Fruit fly (Drosophila melanogaster): ENCODE measurements around the gene Sgt1.

The Sgt1 gene

dm6 chr3R:8347279-8347678 is 42.2 kb upstream of the Sgt1 start, which contains the start of gene CG7352:
Gene CG7352 (plus strand): TSS chr3R:8347579.
- TF ChIP-seq Hr83 (GFP tag; optimal IDR thresholded peaks at IDR 0.05; ENCODE audit: poor library complexity, severe bottlenecking): no peak
- no peak for TF ChIP-seq br (GFP tag; optimal IDR thresholded peaks at IDR 0.05)
- no peak for TF ChIP-seq Hnf4 (GFP tag; optimal IDR thresholded peaks at IDR 0.05)

- TF ChIP-seq Myc (optimal IDR thresholded peaks at IDR 0.05): no peak
- TF ChIP-seq Mio (GFP tag; optimal IDR thresholded peaks at IDR 0.05): no peak
- TF ChIP-seq ey (GFP tag; optimal IDR thresholded peaks at IDR 0.05): no peak
- TF ChIP-seq N (GFP tag; optimal IDR thresholded peaks at IDR 0.05): no peak
- TF ChIP-seq Dfd (GFP tag; optimal IDR thresholded peaks at IDR 0.05): no peak
- no peak for TF ChIP-seq GATAd (GFP tag; optimal IDR thresholded peaks at IDR 0.05)
- TF ChIP-seq CG9705 (GFP tag; optimal IDR thresholded peaks at IDR 0.05): no peak
- TF ChIP-seq h (GFP tag; optimal IDR thresholded peaks at IDR 0.05): no peak
- TF ChIP-seq fru (GFP tag; optimal IDR thresholded peaks at IDR 0.05): no peak
- TF ChIP-seq sage (GFP tag; optimal IDR thresholded peaks at IDR 0.05): no peak
- no peak for TF ChIP-seq lola (GFP tag; optimal IDR thresholded peaks at IDR 0.05)
These were observed 39.1 kb upstream of the Sgt1 start, which contains the start of gene DppIII for dm6 chr3R:8344174-8344573. Gene DppIII (plus strand): TSS chr3R:8344400.

dm6 chr3R:8343251-8343744 is 38.2 kb upstream of the Sgt1 start, which contains the start of the genes PNKP and COX7AL:
Gene PNKP (minus strand): TSS chr3R:8343516.
Gene COX7AL (plus strand): TSS chr3R:8343669.
- TF ChIP-seq rgr (GFP tag; optimal IDR thresholded peaks at IDR 0.05) (peak; percentile 59), Mio (GFP tag; optimal IDR thresholded peaks at IDR 0.05) (no peak)

dm6 chr3R:8340675-8341275 is 35.7 kb upstream of the Sgt1 start, which contains the start of the genes COX7A and Arl2:
Gene COX7A (minus strand): TSS chr3R:8341043.
Gene Arl2 (plus strand): TSS chr3R:8341100.
- TF ChIP-seq CG32264 (GFP tag; optimal IDR thresholded peaks at IDR 0.05) (no peak), GATAd (GFP tag; optimal IDR thresholded peaks at IDR 0.05) (no peak), rgr (GFP tag; optimal IDR thresholded peaks at IDR 0.05) (peak; percentile 26), Mio (GFP tag; optimal IDR thresholded peaks at IDR 0.05) (no peak), Dfd (GFP tag; optimal IDR thresholded peaks at IDR 0.05) (no peak), ey (GFP tag; optimal IDR thresholded peaks at IDR 0.05) (no peak), Hr83 (GFP tag; optimal IDR thresholded peaks at IDR 0.05; ENCODE audit: poor library complexity, severe bottlenecking) (peak; percentile 29), CG9705 (GFP tag; optimal IDR thresholded peaks at IDR 0.05) (peak; percentile 26), Rel (GFP tag; optimal IDR thresholded peaks at IDR 0.05) (no peak), Rel (tag; optimal IDR thresholded peaks at IDR 0.05) (peak; percentile 7), tai (GFP tag; optimal IDR thresholded peaks at IDR 0.05) (no peak)

- TF ChIP-seq Abd-B (GFP tag; optimal IDR thresholded peaks at IDR 0.05): no peak
- no peak for TF ChIP-seq brk (GFP tag; optimal IDR thresholded peaks at IDR 0.05)
- no peak for TF ChIP-seq Hr83 (GFP tag; optimal IDR thresholded peaks at IDR 0.05; ENCODE audit: poor library complexity, severe bottlenecking)
- TF ChIP-seq ey (GFP tag; optimal IDR thresholded peaks at IDR 0.05): no peak
- TF ChIP-seq tai (GFP tag; optimal IDR thresholded peaks at IDR 0.05): no peak
- no peak for TF ChIP-seq sage (GFP tag; optimal IDR thresholded peaks at IDR 0.05)
- no peak for TF ChIP-seq fru (GFP tag; optimal IDR thresholded peaks at IDR 0.05)
- no peak for TF ChIP-seq CrebA (GFP tag; optimal IDR thresholded peaks at IDR 0.05; ENCODE audit: borderline replicate concordance)
- TF ChIP-seq pan (optimal IDR thresholded peaks at IDR 0.05): no peak
- no peak for TF ChIP-seq lola (GFP tag; optimal IDR thresholded peaks at IDR 0.05)
- no peak for TF ChIP-seq rgr (GFP tag; optimal IDR thresholded peaks at IDR 0.05)
- TF ChIP-seq Sp1 (GFP tag; optimal IDR thresholded peaks at IDR 0.05): no peak
- TF ChIP-seq Mio (GFP tag; optimal IDR thresholded peaks at IDR 0.05): no peak
These were observed 31.0 kb upstream of the Sgt1 start for dm6 chr3R:8336012-8336567.

- no peak for TF ChIP-seq pan (optimal IDR thresholded peaks at IDR 0.05)
- TF ChIP-seq br (GFP tag; optimal IDR thresholded peaks at IDR 0.05): no peak
- no peak for TF ChIP-seq dsf (GFP tag; optimal IDR thresholded peaks at IDR 0.05; ENCODE audit: borderline replicate concordance)
- TF ChIP-seq psq (GFP tag; optimal IDR thresholded peaks at IDR 0.05): no peak
- TF ChIP-seq Hr83 (GFP tag; optimal IDR thresholded peaks at IDR 0.05; ENCODE audit: poor library complexity, severe bottlenecking): no peak
- TF ChIP-seq jim (GFP tag; optimal IDR thresholded peaks at IDR 0.05): no peak
- TF ChIP-seq Myc (optimal IDR thresholded peaks at IDR 0.05): no peak
- no peak for TF ChIP-seq rgr (GFP tag; optimal IDR thresholded peaks at IDR 0.05)
- TF ChIP-seq Mio (GFP tag; optimal IDR thresholded peaks at IDR 0.05): no peak
- no peak for TF ChIP-seq woc (GFP tag; optimal IDR thresholded peaks at IDR 0.05)
- no peak for TF ChIP-seq h (GFP tag; optimal IDR thresholded peaks at IDR 0.05)
- no peak for TF ChIP-seq Rel (GFP tag; optimal IDR thresholded peaks at IDR 0.05)
- TF ChIP-seq Rel (tag; optimal IDR thresholded peaks at IDR 0.05): no peak
- no peak for TF ChIP-seq sage (GFP tag; optimal IDR thresholded peaks at IDR 0.05)
- TF ChIP-seq ey (GFP tag; optimal IDR thresholded peaks at IDR 0.05): no peak
These were observed 29.9 kb upstream of the Sgt1 start for dm6 chr3R:8334982-8335381.

Data from whole organism, wandering third instar larva.